Worm (Caenorhabditis elegans) whole organism, late embryonic: ENCODE measurements around the gene twk-5.

Experiments
- F13H6.1 ChIP-seq: sonication (generic microtip); optimal IDR thresholded peaks from 2 replicates; lab custom pipeline; 2016; ENCODE audit warnings: missing genetic modification characterization, missing compliant biosample characterization
- T23F11.4 ChIP-seq: fragments of 200-800 bp; sonication (Bioruptor generic); optimal IDR thresholded peaks from 2 replicates; lab custom pipeline; 2018; ENCODE audit warnings: mild to moderate bottlenecking, missing genetic modification characterization, missing compliant biosample characterization
- ama-1 ChIP-seq: fragments of 150-350 bp; optimal IDR thresholded peaks from 2 replicates; lab custom pipeline; 2014
- ceh-14 ChIP-seq: sonication (generic microtip); optimal IDR thresholded peaks from 2 replicates; lab custom pipeline; 2016; ENCODE audit warnings: missing genotype, missing genetic modification characterization, missing compliant biosample characterization
- ceh-18 ChIP-seq: sonication (generic microtip); optimal IDR thresholded peaks from 2 replicates; lab custom pipeline; 2016; ENCODE audit warnings: missing genetic modification characterization, missing compliant biosample characterization
- ceh-31 ChIP-seq: sonication (generic microtip); optimal IDR thresholded peaks from 2 replicates; lab custom pipeline; 2016; ENCODE audit warnings: missing genetic modification characterization, missing compliant biosample characterization
- ceh-34 ChIP-seq: sonication (generic microtip); optimal IDR thresholded peaks from 2 replicates; lab custom pipeline; 2016; ENCODE audit warnings: mild to moderate bottlenecking, missing genetic modification characterization, missing compliant biosample characterization
- ceh-48 ChIP-seq: sonication (generic microtip); optimal IDR thresholded peaks from 2 replicates; lab custom pipeline; 2016; ENCODE audit warnings: missing genetic modification characterization, inconsistent platforms, missing compliant biosample characterization
- ceh-9 ChIP-seq: sonication (generic microtip); optimal IDR thresholded peaks from 2 replicates; lab custom pipeline; 2016; ENCODE audit warnings: mild to moderate bottlenecking, missing genetic modification characterization, inconsistent platforms, missing compliant biosample characterization
- che-1 ChIP-seq: sonication (generic microtip); optimal IDR thresholded peaks from 2 replicates; lab custom pipeline; 2016; ENCODE audit warnings: mild to moderate bottlenecking, missing genetic modification characterization, missing compliant biosample characterization
- dve-1 ChIP-seq: sonication (generic microtip); optimal IDR thresholded peaks from 2 replicates; lab custom pipeline; 2017; ENCODE audit warnings: antibody characterized with exemption, mild to moderate bottlenecking, missing genetic modification characterization, missing compliant biosample characterization
- elt-2 ChIP-seq: sonication (generic microtip); optimal IDR thresholded peaks from 2 replicates; lab custom pipeline; 2016; ENCODE audit warnings: missing genetic modification reagents, missing genetic modification characterization, missing compliant biosample characterization
- eyg-1 ChIP-seq: sonication (generic microtip); optimal IDR thresholded peaks from 2 replicates; lab custom pipeline; 2016; ENCODE audit warnings: missing genotype, missing genetic modification characterization, missing compliant biosample characterization
- fax-1 ChIP-seq: sonication (generic microtip); optimal IDR thresholded peaks from 2 replicates; lab custom pipeline; 2016; ENCODE audit warnings: missing genotype, missing genetic modification characterization, missing compliant biosample characterization
- hlh-15 ChIP-seq: sonication (generic microtip); optimal IDR thresholded peaks from 2 replicates; lab custom pipeline; 2016; ENCODE audit warnings: missing genetic modification characterization, missing compliant biosample characterization
- hlh-30 ChIP-seq: sonication (generic microtip); optimal IDR thresholded peaks from 2 replicates; lab custom pipeline; 2017; ENCODE audit warnings: antibody characterized with exemption, missing genetic modification characterization, missing compliant biosample characterization; ENCODE audit not compliant: insufficient read depth
- hlh-6 ChIP-seq: sonication (generic microtip); optimal IDR thresholded peaks from 2 replicates; lab custom pipeline; 2016; ENCODE audit warnings: missing genotype, missing genetic modification characterization, missing compliant biosample characterization
- hlh-8 ChIP-seq: sonication (generic microtip); optimal IDR thresholded peaks from 2 replicates; lab custom pipeline; 2016; ENCODE audit warnings: missing genotype, missing genetic modification characterization, missing compliant biosample characterization
- lin-11 ChIP-seq: fragments of 200-800 bp; sonication (Bioruptor generic); optimal IDR thresholded peaks from 2 replicates; lab custom pipeline; 2018; ENCODE audit warnings: mild to moderate bottlenecking, missing genetic modification characterization, missing compliant biosample characterization
- nfya-1 ChIP-seq: sonication (generic microtip); optimal IDR thresholded peaks from 2 replicates; lab custom pipeline; 2017; ENCODE audit warnings: missing genetic modification characterization, mild to moderate bottlenecking, missing compliant biosample characterization, antibody characterized with exemption, moderate library complexity
- npax-4 ChIP-seq: sonication (generic microtip); optimal IDR thresholded peaks from 2 replicates; lab custom pipeline; 2016; ENCODE audit warnings: missing genetic modification characterization, missing compliant biosample characterization
- pat-9 ChIP-seq: fragments of 200-800 bp; sonication (Bioruptor generic); optimal IDR thresholded peaks from 2 replicates; lab custom pipeline; 2018; ENCODE audit warnings: mild to moderate bottlenecking, missing genetic modification characterization, moderate library complexity, missing compliant biosample characterization
- pha-2 ChIP-seq: sonication (generic microtip); optimal IDR thresholded peaks from 2 replicates; lab custom pipeline; 2017; ENCODE audit warnings: mild to moderate bottlenecking, missing genetic modification characterization, missing compliant biosample characterization
- pros-1 ChIP-seq: fragments of 150-350 bp; optimal IDR thresholded peaks from 2 replicates; lab custom pipeline; 2014; ENCODE audit warnings: missing biosample characterization, missing genetic modification reagents, missing genetic modification characterization
- ref-2 ChIP-seq: sonication (generic microtip); optimal IDR thresholded peaks from 2 replicates; lab custom pipeline; 2016; ENCODE audit warnings: missing genetic modification characterization, missing compliant biosample characterization
- sdc-2 ChIP-seq: sonication (generic microtip); optimal IDR thresholded peaks from 2 replicates; lab custom pipeline; 2016; ENCODE audit warnings: missing genotype, missing genetic modification characterization, missing compliant biosample characterization
- sox-2 ChIP-seq: fragments of 200-800 bp; sonication (Bioruptor generic); IDR thresholded peaks from 2 replicates; pipeline ENCODE4 v1.3.6; 2022; ENCODE audit warnings: missing genetic modification reagents, missing genetic modification characterization, missing compliant biosample characterization
- tbx-2 ChIP-seq: sonication (generic microtip); optimal IDR thresholded peaks from 2 replicates; lab custom pipeline; 2016; ENCODE audit warnings: missing genetic modification characterization, missing compliant biosample characterization
- tbx-7 ChIP-seq: sonication (generic microtip); optimal IDR thresholded peaks from 2 replicates; lab custom pipeline; 2016; ENCODE audit warnings: missing genotype, missing genetic modification characterization, missing compliant biosample characterization
- ttx-3 ChIP-seq: sonication (generic microtip); optimal IDR thresholded peaks from 2 replicates; lab custom pipeline; 2016; ENCODE audit warnings: missing genetic modification reagents, missing genetic modification characterization, missing compliant biosample characterization
- unc-42 ChIP-seq: sonication (generic microtip); optimal IDR thresholded peaks from 2 replicates; lab custom pipeline; 2016; ENCODE audit warnings: missing genotype, missing genetic modification characterization, missing compliant biosample characterization
- unc-55 ChIP-seq: sonication (generic microtip); optimal IDR thresholded peaks from 2 replicates; lab custom pipeline; 2017; ENCODE audit warnings: missing biosample characterization, missing genetic modification reagents, missing genetic modification characterization
- unc-86 ChIP-seq: sonication (generic microtip); optimal IDR thresholded peaks from 2 replicates; lab custom pipeline; 2016; ENCODE audit warnings: missing genetic modification characterization, missing compliant biosample characterization
- ztf-16 ChIP-seq: sonication (generic microtip); optimal IDR thresholded peaks from 2 replicates; lab custom pipeline; 2017; ENCODE audit warnings: missing genetic modification characterization, missing compliant biosample characterization

Gene twk-5

ce11 chrII:11471916-11472315 lies 13.2 kb downstream of the twk-5 start, which contains the start of gene mfn-1:
Gene mfn-1, minus strand, starts transcription at chrII:11472016.
- TF ChIP-seq ceh-31 (tag; lab: Kevin White, UChicago) (no peak), eyg-1 (no peak), ceh-9 (tag; lab: Kevin White, UChicago) (no peak), pros-1 (tag; lab: Kevin White, UChicago) (no peak), npax-4 (no peak), ceh-48 (tag; lab: Kevin White, UChicago) (no peak), ceh-18 (no peak)

DNA sequence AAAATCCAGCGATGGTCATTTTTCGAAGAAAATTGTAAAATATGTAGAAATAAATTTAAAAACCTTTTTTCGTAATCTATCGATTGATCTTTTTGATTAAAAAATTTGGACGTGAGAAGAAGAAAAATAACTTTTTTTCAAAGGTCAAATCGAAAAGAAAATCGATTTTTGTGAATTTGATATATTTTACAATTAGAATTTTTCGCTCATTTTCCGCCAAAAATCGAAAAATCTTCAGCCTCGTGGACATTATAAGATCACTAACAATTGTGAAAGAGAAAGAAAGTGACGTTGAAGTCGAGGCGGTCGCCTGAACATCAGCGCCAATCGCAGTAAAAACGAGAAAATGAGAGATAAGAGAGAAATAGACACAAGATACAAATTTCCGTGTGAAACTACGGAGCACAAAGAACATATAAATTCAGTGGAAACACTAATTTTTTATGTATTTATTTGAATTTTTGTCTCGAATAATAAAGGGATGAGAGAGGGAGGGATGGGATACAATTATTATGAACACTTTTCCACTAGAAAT lies 15.5 kb downstream of the twk-5 start, which contains the start of gene cisd-1:
cisd-1 (minus strand) TSS at position 51 of the 535 bp plus-strand sequence.
- no peak for TF ChIP-seq pat-9
- no peak for TF ChIP-seq pros-1 (tag; lab: Kevin White, UChicago)
- TF ChIP-seq T23F11.4 (GFP tag; lab: Kevin White, UChicago), result no peak
- TF ChIP-seq, all 69 proteins: peak for 0

ce11 chrII:11467541-11467940 lies 17.6 kb downstream of the twk-5 start, which contains the start of gene klp-17:
Gene klp-17, minus strand, starts transcription at chrII:11467641.
- TF ChIP-seq sox-2 (GFP tag; lab: Robert Waterston, UW) (no peak), ceh-34 (tag; lab: Kevin White, UChicago) (no peak), hlh-8 (no peak), ztf-16 (tag; lab: Kevin White, UChicago) (no peak), hlh-6 (no peak), fax-1 (no peak), ama-1 (lab: Kevin White, UChicago) (no peak), lin-11 (tag; lab: Kevin White, UChicago) (no peak), tbx-7 (tag; lab: Kevin White, UChicago) (no peak), che-1 (tag; lab: Kevin White, UChicago) (no peak), hlh-15 (tag; lab: Kevin White, UChicago) (no peak), eyg-1 (no peak), ceh-14 (tag; lab: Kevin White, UChicago) (no peak), ttx-3 (tag; lab: Kevin White, UChicago) (no peak)

ce11 chrII:11464427-11464944 lies 20.6 kb downstream of the twk-5 start, which contains the start of the genes aars-1 and rga-1:
Gene aars-1, minus strand, starts transcription at chrII:11464497.
Gene rga-1, plus strand, starts transcription at chrII:11464894.
- TF ChIP-seq pha-2 (tag; lab: Kevin White, UChicago), result no peak
- TF ChIP-seq dve-1 (tag; lab: Kevin White, UChicago), result no peak
- peak; percentile 67 for TF ChIP-seq nfya-1 (tag; lab: Kevin White, UChicago)
- TF ChIP-seq ref-2 (tag; lab: Kevin White, UChicago), result peak; percentile 43
- no peak for TF ChIP-seq T23F11.4 (GFP tag; lab: Kevin White, UChicago)
- no peak for TF ChIP-seq F13H6.1 (tag; lab: Kevin White, UChicago)
- TF ChIP-seq sdc-2 (tag; lab: Kevin White, UChicago), result no peak
- no peak for TF ChIP-seq ceh-9 (tag; lab: Kevin White, UChicago)
- peak; percentile 61 for TF ChIP-seq tbx-2 (tag; lab: Kevin White, UChicago)
- TF ChIP-seq ztf-16 (tag; lab: Kevin White, UChicago), result no peak
- TF ChIP-seq unc-55, result peak; percentile 55
- TF ChIP-seq ama-1 (lab: Kevin White, UChicago), result no peak
- peak; percentile 51 for TF ChIP-seq hlh-30
- TF ChIP-seq, all 69 proteins: peak for 5

ce11 chrII:11463899-11464298 lies 21.2 kb downstream of the twk-5 start:
- TF ChIP-seq ceh-31 (tag; lab: Kevin White, UChicago), result peak; percentile 9
- TF ChIP-seq unc-86, result no peak
- TF ChIP-seq unc-42, result no peak
- TF ChIP-seq elt-2 (tag; lab: Kevin White, UChicago), result peak; percentile 8
